Fruit fly (Drosophila melanogaster) whole organism, prepupa: ENCODE measurements around the gene CG6055.

Experiments
- Blimp-1 ChIP-seq: fragments of 200-800 bp; sonication (Bioruptor generic); optimal IDR thresholded peaks from 3 replicates; lab custom pipeline; 2017; ENCODE audit warnings: missing biosample characterization, missing genetic modification characterization, mild to moderate bottlenecking, moderate library complexity, missing genetic modification reagents
- CG11294 ChIP-seq: fragments of 200-800 bp; sonication (Bioruptor generic); IDR thresholded peaks from 2 replicates; pipeline ENCODE4 v1.3.6; 2022; ENCODE audit warnings: missing biosample characterization, missing genetic modification characterization
- CG11762 ChIP-seq: fragments of 200-800 bp; sonication (Bioruptor generic); optimal IDR thresholded peaks from 3 replicates; lab custom pipeline; 2016; ENCODE audit warnings: missing biosample characterization, missing genetic modification characterization; ENCODE audit not compliant: insufficient read depth
- CG11902 ChIP-seq: fragments of 200-800 bp; sonication (Bioruptor generic); optimal IDR thresholded peaks from 3 replicates; lab custom pipeline; 2016; ENCODE audit warnings: missing biosample characterization, missing genetic modification characterization
- CG15336 ChIP-seq: fragments of 200-800 bp; sonication (Bioruptor generic); IDR thresholded peaks from 2 replicates; pipeline ENCODE4 v1.3.6; 2022; ENCODE audit warnings: missing biosample characterization, missing genetic modification characterization
- CG1621 ChIP-seq: fragments of 200-800 bp; sonication (Bioruptor generic); optimal IDR thresholded peaks from 3 replicates; lab custom pipeline; 2018; ENCODE audit warnings: missing biosample characterization, mild to moderate bottlenecking, missing genetic modification characterization
- CG16779 ChIP-seq: fragments of 200-800 bp; sonication (Bioruptor generic); optimal IDR thresholded peaks from 3 replicates; lab custom pipeline; 2017; ENCODE audit warnings: missing biosample characterization, mild to moderate bottlenecking, missing genetic modification characterization
- CG32006 ChIP-seq: fragments of 200-800 bp; sonication (Bioruptor generic); optimal IDR thresholded peaks from 3 replicates; lab custom pipeline; 2017; ENCODE audit warnings: missing biosample characterization, mild to moderate bottlenecking, missing genetic modification characterization
- CG3919 ChIP-seq: fragments of 200-800 bp; sonication (Bioruptor generic); optimal IDR thresholded peaks from 3 replicates; lab custom pipeline; 2016; ENCODE audit warnings: missing biosample characterization, missing genetic modification characterization
- CG6792 ChIP-seq: fragments of 200-800 bp; sonication (Bioruptor generic); optimal IDR thresholded peaks from 3 replicates; lab custom pipeline; 2016; ENCODE audit warnings: missing biosample characterization, missing genetic modification characterization
- CG7368 ChIP-seq: fragments of 200-800 bp; sonication (Bioruptor generic); optimal IDR thresholded peaks from 3 replicates; lab custom pipeline; 2016; ENCODE audit warnings: missing biosample characterization, missing genetic modification characterization
- CG8319 ChIP-seq: fragments of 200-800 bp; sonication (Bioruptor generic); optimal IDR thresholded peaks from 3 replicates; lab custom pipeline; 2016; ENCODE audit warnings: missing biosample characterization, missing genetic modification characterization
- CG9139 ChIP-seq: fragments of 200-800 bp; sonication (Bioruptor generic); optimal IDR thresholded peaks from 3 replicates; lab custom pipeline; 2017; ENCODE audit warnings: missing biosample characterization, mild to moderate bottlenecking, missing genetic modification characterization
- Eip75B ChIP-seq: fragments of 200-800 bp; sonication (Bioruptor generic); optimal IDR thresholded peaks from 3 replicates; lab custom pipeline; 2016; ENCODE audit warnings: missing biosample characterization, missing genetic modification characterization
- Eip78C ChIP-seq: fragments of 200-800 bp; sonication (Bioruptor generic); peaks from one replicate; lab custom pipeline; 2016; ENCODE audit warnings: missing biosample characterization, missing genetic modification characterization
- Ets21C ChIP-seq: fragments of 200-800 bp; sonication (Bioruptor generic); optimal IDR thresholded peaks from 3 replicates; lab custom pipeline; 2016; ENCODE audit warnings: missing biosample characterization, missing genetic modification characterization
- Ets96B ChIP-seq: fragments of 200-800 bp; optimal IDR thresholded peaks from 2 replicates; lab custom pipeline; 2019; ENCODE audit warnings: missing biosample characterization, mild to moderate bottlenecking, missing genetic modification characterization, moderate library complexity
- Hr38 ChIP-seq: sonication (Bioruptor generic); optimal IDR thresholded peaks from 2 replicates; lab custom pipeline; 2016; ENCODE audit warnings: missing biosample characterization, missing genetic modification characterization
- Hr39 ChIP-seq: fragments of 200-800 bp; sonication (Bioruptor generic); optimal IDR thresholded peaks from 2 replicates; lab custom pipeline; 2016; ENCODE audit warnings: missing biosample characterization, missing genetic modification characterization
- Hr4 ChIP-seq: fragments of 200-800 bp; sonication (Bioruptor generic); optimal IDR thresholded peaks from 3 replicates; lab custom pipeline; 2016; ENCODE audit warnings: missing biosample characterization, missing genetic modification characterization
- Lpt ChIP-seq: fragments of 200-800 bp; sonication (Bioruptor generic); optimal IDR thresholded peaks from 3 replicates; lab custom pipeline; 2016; ENCODE audit warnings: missing biosample characterization, missing genetic modification characterization
- Smox ChIP-seq: fragments of 200-800 bp; sonication (Bioruptor generic); optimal IDR thresholded peaks from 3 replicates; lab custom pipeline; 2016; ENCODE audit warnings: missing biosample characterization, missing genetic modification characterization
- Sox14 ChIP-seq: fragments of 200-800 bp; sonication (Bioruptor generic); optimal IDR thresholded peaks from 3 replicates; lab custom pipeline; 2016; ENCODE audit warnings: missing biosample characterization, missing genetic modification characterization
- Sox15 ChIP-seq: fragments of 200-800 bp; sonication (Bioruptor generic); optimal IDR thresholded peaks from 3 replicates; lab custom pipeline; 2016; ENCODE audit warnings: missing biosample characterization, missing genetic modification characterization
- achi ChIP-seq: fragments of 200-800 bp; sonication (Bioruptor generic); optimal IDR thresholded peaks from 3 replicates; lab custom pipeline; 2016; ENCODE audit warnings: missing biosample characterization, missing genetic modification characterization
- acj6 ChIP-seq: fragments of 200-800 bp; sonication (Bioruptor generic); optimal IDR thresholded peaks from 3 replicates; lab custom pipeline; 2016; ENCODE audit warnings: missing biosample characterization, missing genetic modification characterization
- cyc ChIP-seq: fragments of 200-800 bp; sonication (Bioruptor generic); optimal IDR thresholded peaks from 3 replicates; lab custom pipeline; 2016; ENCODE audit warnings: missing biosample characterization, missing genetic modification characterization
- eg ChIP-seq: fragments of 200-800 bp; sonication (Bioruptor generic); IDR thresholded peaks from 3 replicates; pipeline ENCODE4 v1.3.6; 2022; ENCODE audit warnings: missing biosample characterization, missing genetic modification characterization
- esn ChIP-seq: fragments of 200-800 bp; sonication (Bioruptor generic); optimal IDR thresholded peaks from 2 replicates; lab custom pipeline; 2016; ENCODE audit warnings: missing biosample characterization, mild to moderate bottlenecking, missing genetic modification characterization, moderate library complexity
- fd59A ChIP-seq: fragments of 200-800 bp; sonication (Bioruptor generic); optimal IDR thresholded peaks from 2 replicates; lab custom pipeline; 2017; ENCODE audit warnings: missing biosample characterization, mild to moderate bottlenecking, missing genetic modification characterization, missing genetic modification reagents
- lz ChIP-seq: fragments of 200-800 bp; sonication (Bioruptor generic); optimal IDR thresholded peaks from 3 replicates; lab custom pipeline; 2016; ENCODE audit warnings: missing biosample characterization, missing genetic modification characterization
- net ChIP-seq: fragments of 200-800 bp; sonication (Bioruptor generic); optimal IDR thresholded peaks from 3 replicates; lab custom pipeline; 2016; ENCODE audit warnings: missing biosample characterization, missing genetic modification characterization
- pdm3 ChIP-seq: fragments of 200-800 bp; sonication (Bioruptor generic); optimal IDR thresholded peaks from 3 replicates; lab custom pipeline; 2016; ENCODE audit warnings: missing biosample characterization, missing genetic modification characterization
- salr ChIP-seq, 2 experiments: fragments of 200-800 bp; sonication (Bioruptor generic); optimal IDR thresholded peaks; 3 replicates each; lab custom pipeline; 2016 to 2018; ENCODE audit warnings: missing biosample characterization in 2 of 2, missing genetic modification characterization in 2 of 2, mild to moderate bottlenecking in 1 of 2
- spab ChIP-seq: fragments of 200-800 bp; sonication (Bioruptor generic); optimal IDR thresholded peaks from 2 replicates; lab custom pipeline; 2017; ENCODE audit warnings: missing biosample characterization, mild to moderate bottlenecking, missing genetic modification characterization, missing genetic modification reagents
- svp ChIP-seq: fragments of 200-800 bp; sonication (Bioruptor generic); peaks from one replicate; lab custom pipeline; 2016; ENCODE audit warnings: missing biosample characterization, missing genetic modification characterization
- topi ChIP-seq: fragments of 200-800 bp; sonication (Bioruptor generic); optimal IDR thresholded peaks from 3 replicates; lab custom pipeline; 2016; ENCODE audit warnings: missing biosample characterization, missing genetic modification characterization
- vri ChIP-seq: fragments of 200-800 bp; sonication (Bioruptor generic); optimal IDR thresholded peaks from 3 replicates; lab custom pipeline; 2016; ENCODE audit warnings: missing biosample characterization, mild to moderate bottlenecking, missing genetic modification characterization

CG6055 gene

DNA sequence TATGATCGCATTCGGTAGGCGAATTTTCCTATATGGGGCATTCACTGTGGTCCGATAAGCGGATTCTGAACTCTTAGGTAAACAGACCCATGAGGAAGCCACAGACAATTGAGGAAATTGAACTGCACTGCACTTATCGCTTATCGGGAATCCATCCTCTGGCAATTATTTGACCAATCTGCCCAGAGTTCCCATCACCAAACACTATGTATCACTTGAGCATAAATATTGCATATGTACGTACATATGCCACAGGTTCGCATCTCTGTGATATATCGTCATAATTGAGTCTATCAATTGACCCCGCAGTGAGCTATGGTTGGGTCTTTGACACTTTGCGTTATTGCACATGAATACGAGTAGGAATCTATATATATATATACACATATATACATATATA, 18.0 kb upstream of the CG6055 start:
- no peak for TF ChIP-seq Eip78C (GFP tag; lab: Kevin White, UChicago)
- peak; percentile 95 for TF ChIP-seq svp (GFP tag; lab: Kevin White, UChicago)

DNA sequence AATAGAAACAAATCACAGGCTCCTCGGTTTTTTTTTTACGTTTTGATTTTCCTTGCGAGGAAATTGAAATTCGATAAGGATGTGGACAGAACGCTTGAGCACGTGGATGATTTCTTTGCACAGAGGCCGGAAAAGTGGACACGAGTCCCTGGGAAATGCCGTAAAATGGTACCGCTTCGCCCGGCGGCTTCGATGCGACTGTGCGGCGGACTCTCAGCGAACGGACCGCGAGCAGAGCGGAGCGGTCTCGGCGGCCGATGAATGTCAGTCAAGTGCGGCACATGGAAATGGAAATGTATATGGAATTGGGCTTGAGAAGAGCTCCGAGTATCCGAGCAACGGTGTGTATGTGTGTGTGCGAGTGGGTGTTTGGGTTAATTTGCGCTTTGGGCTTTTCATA, 15.4 kb upstream of the CG6055 start, which contains the start of gene santa-maria:
Gene santa-maria (minus strand): TSS at position 279 of the 400 bp plus-strand sequence.
- TF ChIP-seq Eip75B = no peak
- TF ChIP-seq Ets21C (GFP tag; lab: Kevin White, UChicago) = no peak
- no peak for TF ChIP-seq spab (GFP tag; lab: Kevin White, UChicago)
- TF ChIP-seq svp (GFP tag; lab: Kevin White, UChicago) = peak; percentile 32
- TF ChIP-seq cyc (GFP tag; lab: Kevin White, UChicago) = no peak
- TF ChIP-seq net = no peak
- TF ChIP-seq fd59A (GFP tag; lab: Kevin White, UChicago) = no peak
- TF ChIP-seq Hr38 (GFP tag; lab: Kevin White, UChicago) = no peak
- no peak for TF ChIP-seq pdm3
- peak; percentile 19 for TF ChIP-seq Eip78C (GFP tag; lab: Kevin White, UChicago)
- TF ChIP-seq vri = peak; percentile 17
- TF ChIP-seq acj6 (GFP tag; lab: Kevin White, UChicago) = no peak
- TF ChIP-seq CG9139 (GFP tag; lab: Kevin White, UChicago) = no peak
- no peak for TF ChIP-seq CG11294 (GFP tag; lab: Robert Waterston, UW)
- no peak for TF ChIP-seq achi (GFP tag; lab: Kevin White, UChicago)
- TF ChIP-seq, all 60 proteins: peak for 3

dm6 chr2L:7452093-7452492, 14.2 kb upstream of the CG6055 start:
- TF ChIP-seq salr (GFP tag; optimal IDR thresholded peaks at IDR 0.05; lab: Kevin White, UChicago) (no peak), Smox (GFP tag; lab: Kevin White, UChicago) (no peak), Eip75B (no peak), Sox15 (GFP tag; lab: Kevin White, UChicago) (no peak), Hr39 (GFP tag; lab: Kevin White, UChicago) (no peak), CG3919 (GFP tag; lab: Kevin White, UChicago) (no peak), lz (no peak), cyc (GFP tag; lab: Kevin White, UChicago) (no peak), CG15336 (GFP tag; lab: Robert Waterston, UW) (no peak), CG11762 (GFP tag; lab: Kevin White, UChicago) (no peak), Sox14 (GFP tag; lab: Kevin White, UChicago) (no peak), topi (GFP tag; lab: Kevin White, UChicago) (no peak)

DNA sequence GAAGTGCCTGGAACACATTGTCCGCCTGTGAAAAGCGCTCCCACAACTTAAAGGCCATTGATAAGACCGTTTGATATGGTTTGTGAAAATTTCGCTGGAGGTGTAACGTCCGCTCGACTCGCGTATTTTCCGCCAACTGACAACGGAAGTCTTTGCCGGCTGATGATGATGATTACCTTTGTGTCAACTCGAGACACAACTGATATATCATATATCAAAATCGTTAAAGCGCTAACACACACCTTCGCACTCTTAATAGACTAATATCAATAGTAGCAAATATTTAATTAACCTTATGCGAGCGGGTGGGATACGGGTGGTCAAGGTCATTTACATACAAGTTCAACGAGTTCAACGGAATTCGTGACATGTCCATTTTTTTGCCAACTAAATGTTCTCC, 12.2 kb upstream of the CG6055 start, which contains the start of gene Gr28a:
Gene Gr28a (minus strand): TSS at position 101 of the 400 bp plus-strand sequence.
- no peak for TF ChIP-seq Hr4 (GFP tag; lab: Kevin White, UChicago)
- TF ChIP-seq svp (GFP tag; lab: Kevin White, UChicago) = peak; percentile 11

DNA sequence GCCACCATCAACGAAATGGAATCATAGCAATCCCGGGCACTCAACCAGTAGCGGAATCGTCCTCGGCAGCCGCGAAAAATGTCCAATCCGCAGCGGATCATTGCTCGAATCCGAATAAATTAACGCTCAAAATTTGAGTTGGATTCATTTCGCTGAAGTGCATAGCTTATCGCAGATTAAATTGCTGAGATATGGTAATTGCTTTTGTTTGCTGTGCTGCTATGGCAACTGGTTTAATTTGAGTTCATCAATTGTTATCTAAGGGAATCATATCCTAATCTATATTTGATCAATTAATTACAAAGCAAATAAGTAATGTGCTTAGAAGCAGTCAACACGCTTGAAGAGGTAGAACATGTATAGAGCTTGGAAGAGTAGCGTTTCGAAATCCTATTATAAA, 4.2 kb upstream of the CG6055 start, which contains the start of gene Gr28b:
Gene Gr28b (minus strand): TSS at position 101 of the 400 bp plus-strand sequence.
- TF ChIP-seq CG7368 (no peak), Lpt (GFP tag; lab: Kevin White, UChicago) (no peak)

dm6 chr2L:7473248-7473647, 6.9 kb downstream of the CG6055 start:
- TF ChIP-seq Sox14 (GFP tag; lab: Kevin White, UChicago) (no peak), CG11902 (GFP tag; lab: Kevin White, UChicago) (no peak)
- TF ChIP-seq, all 60 proteins: peak for 0

- TF ChIP-seq Ets96B (tag; lab: Kevin White, UChicago) = no peak
- no peak for TF ChIP-seq Hr39 (GFP tag; lab: Kevin White, UChicago)
- no peak for TF ChIP-seq CG32006 (GFP tag; lab: Kevin White, UChicago)
- no peak for TF ChIP-seq esn (GFP tag; lab: Kevin White, UChicago)
- no peak for TF ChIP-seq CG1621 (tag; lab: Kevin White, UChicago)
- TF ChIP-seq CG6792 = no peak
- no peak for TF ChIP-seq svp (GFP tag; lab: Kevin White, UChicago)
- TF ChIP-seq CG8319 = no peak
- TF ChIP-seq Sox14 (GFP tag; lab: Kevin White, UChicago) = no peak
- TF ChIP-seq Blimp-1 (GFP tag; lab: Kevin White, UChicago) = no peak
- TF ChIP-seq eg (GFP tag; lab: Robert Waterston, UW) = no peak
- TF ChIP-seq CG16779 (tag; lab: Kevin White, UChicago) = no peak
- TF ChIP-seq CG11762 (GFP tag; lab: Kevin White, UChicago) = no peak
- TF ChIP-seq, all 60 proteins: peak for 0
Observed at dm6 chr2L:7474404-7474803, 8.1 kb downstream of the CG6055 start, which contains the start of gene CG6441. CG6441 (plus strand) TSS chr2L:7474704.
